Worm (Caenorhabditis elegans) whole organism, L1 larva: ENCODE measurements around the gene rnr-1.

ENCODE experiments used
- C04F5.9 ChIP-seq: sonication (generic microtip); optimal IDR thresholded peaks from 2 replicates; lab custom pipeline; 2016; ENCODE audit warnings: missing genetic modification characterization, missing compliant biosample characterization
- C16A3.4 ChIP-seq: fragments of 150-350 bp; optimal IDR thresholded peaks from 2 replicates; lab custom pipeline; 2014; ENCODE audit warnings: missing biosample characterization, missing genetic modification characterization
- C34B4.2 ChIP-seq: sonication (generic microtip); optimal IDR thresholded peaks from 2 replicates; lab custom pipeline; 2017; ENCODE audit warnings: mild to moderate bottlenecking, missing genetic modification characterization, missing compliant biosample characterization
- F16B12.6 ChIP-seq: fragments of 150-350 bp; optimal IDR thresholded peaks from 2 replicates; lab custom pipeline; 2014; ENCODE audit warnings: missing biosample characterization, missing genetic modification characterization
- blmp-1 ChIP-seq: fragments of 150-350 bp; optimal IDR thresholded peaks from 2 replicates; lab custom pipeline; 2014; ENCODE audit warnings: missing biosample characterization, missing genetic modification characterization
- ceh-82 ChIP-seq, 3 experiments: fragments of 150-350 bp in 1 of 3; sonication (generic microtip) in 2 of 3; optimal IDR thresholded peaks; 2 replicates each; lab custom pipeline; 2014 to 2017; ENCODE audit warnings: missing biosample characterization in 3 of 3, missing genetic modification characterization in 3 of 3
- ces-1 ChIP-seq: fragments of 150-350 bp; optimal IDR thresholded peaks from 2 replicates; lab custom pipeline; 2014; ENCODE audit warnings: missing biosample characterization, missing genetic modification reagents, missing genetic modification characterization
- dpl-1 ChIP-seq, 3 experiments: fragments of 150-350 bp in 2 of 3; sonication (generic microtip) in 1 of 3; optimal IDR thresholded peaks; 2 replicates each; lab custom pipeline; 2014 to 2017; ENCODE audit warnings: missing biosample characterization in 3 of 3, missing genetic modification characterization in 3 of 3, missing genetic modification reagents in 3 of 3
- efl-1 ChIP-seq, 4 experiments: fragments of 150-350 bp; optimal IDR thresholded peaks in 3 of 4; peaks in 1 of 4; 1 replicate in 1 of 4; 2 replicates in 3 of 4; lab custom pipeline; 2014; ENCODE audit warnings: missing biosample characterization in 2 of 4, missing genetic modification characterization in 2 of 4, missing genetic modification reagents in 2 of 4
- egl-27 ChIP-seq, 2 experiments: fragments of 150-350 bp in 1 of 2; sonication (generic microtip); optimal IDR thresholded peaks; 3 replicates each; lab custom pipeline; 2017 to 2018; ENCODE audit warnings: missing biosample characterization in 2 of 2, missing genetic modification characterization in 2 of 2, missing genetic modification reagents in 2 of 2
- elt-2 ChIP-seq: sonication (generic microtip); optimal IDR thresholded peaks from 2 replicates; lab custom pipeline; 2016; ENCODE audit warnings: missing genetic modification characterization, mild to moderate bottlenecking, inconsistent platforms, missing compliant biosample characterization, missing genetic modification reagents
- fkh-8 ChIP-seq: sonication (generic microtip); optimal IDR thresholded peaks from 2 replicates; lab custom pipeline; 2016; ENCODE audit warnings: mild to moderate bottlenecking, missing genetic modification characterization, missing compliant biosample characterization
- hlh-17 ChIP-seq: fragments of 200-800 bp; sonication (Bioruptor generic); optimal IDR thresholded peaks from 2 replicates; lab custom pipeline; 2018; ENCODE audit warnings: missing genetic modification characterization, mild to moderate bottlenecking, missing compliant biosample characterization, moderate library complexity, borderline replicate concordance
- lin-13 ChIP-seq: fragments of 150-350 bp; optimal IDR thresholded peaks from 2 replicates; lab custom pipeline; 2014; ENCODE audit warnings: missing biosample characterization, missing genetic modification reagents, missing genetic modification characterization
- lin-14 ChIP-seq: fragments of 200-800 bp; sonication (Bioruptor generic); optimal IDR thresholded peaks from 2 replicates; lab custom pipeline; 2018; ENCODE audit warnings: mild to moderate bottlenecking, missing genetic modification characterization, moderate library complexity, missing compliant biosample characterization
- lin-15B ChIP-seq: fragments of 150-350 bp; sonication (generic microtip); optimal IDR thresholded peaks from 3 replicates; lab custom pipeline; 2014; ENCODE audit warnings: missing biosample characterization, missing genetic modification characterization
- lin-35 ChIP-seq, 2 experiments: fragments of 150-350 bp; optimal IDR thresholded peaks; 2 replicates each; lab custom pipeline; 2014; ENCODE audit warnings: missing biosample characterization in 2 of 2, missing genetic modification characterization in 2 of 2, missing genetic modification reagents in 2 of 2
- lir-3 ChIP-seq: sonication (generic microtip); optimal IDR thresholded peaks from 2 replicates; lab custom pipeline; 2016; ENCODE audit warnings: mild to moderate bottlenecking, missing genetic modification characterization, moderate library complexity, missing compliant biosample characterization; ENCODE audit not compliant: poor library complexity
- lsy-2 ChIP-seq, 2 experiments: fragments of 150-350 bp; optimal IDR thresholded peaks; 2 replicates each; lab custom pipeline; 2014; ENCODE audit warnings: missing biosample characterization in 2 of 2, missing genetic modification characterization in 2 of 2
- mab-9 ChIP-seq: fragments of 200-800 bp; sonication (Bioruptor generic); IDR thresholded peaks from 2 replicates; pipeline ENCODE4 v1.3.6; 2022; ENCODE audit warnings: missing genetic modification reagents, missing genetic modification characterization, missing compliant biosample characterization
- mep-1 ChIP-seq: fragments of 150-350 bp; optimal IDR thresholded peaks from 2 replicates; lab custom pipeline; 2014; ENCODE audit warnings: missing biosample characterization, missing genetic modification characterization
- nhr-11 ChIP-seq: fragments of 150-350 bp; optimal IDR thresholded peaks from 2 replicates; lab custom pipeline; 2014; ENCODE audit warnings: missing biosample characterization, missing genetic modification characterization
- nhr-19 ChIP-seq: fragments of 200-800 bp; sonication (Bioruptor generic); conservative IDR thresholded peaks from 2 replicates; pipeline ENCODE4 v1.3.6; 2022; ENCODE audit warnings: missing genetic modification characterization, missing compliant biosample characterization
- nhr-20 ChIP-seq: sonication (generic microtip); optimal IDR thresholded peaks from 2 replicates; lab custom pipeline; 2016; ENCODE audit warnings: mild to moderate bottlenecking, missing genetic modification characterization, missing compliant biosample characterization
- nhr-28 ChIP-seq: fragments of 150-350 bp; optimal IDR thresholded peaks from 2 replicates; lab custom pipeline; 2014; ENCODE audit warnings: missing biosample characterization, missing genetic modification characterization
- nhr-47 ChIP-seq: sonication (generic microtip); optimal IDR thresholded peaks from 2 replicates; lab custom pipeline; 2016; ENCODE audit warnings: mild to moderate bottlenecking, missing genetic modification characterization, moderate library complexity, missing compliant biosample characterization
- nhr-71 ChIP-seq: sonication (generic microtip); optimal IDR thresholded peaks from 2 replicates; lab custom pipeline; 2016; ENCODE audit warnings: mild to moderate bottlenecking, missing genetic modification characterization, moderate library complexity, missing compliant biosample characterization
- nhr-76 ChIP-seq: sonication (generic microtip); optimal IDR thresholded peaks from 2 replicates; lab custom pipeline; 2017; ENCODE audit warnings: missing biosample characterization, missing genetic modification characterization
- nhr-77 ChIP-seq: fragments of 150-350 bp; optimal IDR thresholded peaks from 2 replicates; lab custom pipeline; 2014; ENCODE audit warnings: missing biosample characterization, missing genetic modification characterization
- nhr-85 ChIP-seq: sonication (generic microtip); peaks from one replicate; lab custom pipeline; 2016; ENCODE audit warnings: missing genetic modification characterization, inconsistent platforms, missing compliant biosample characterization
- nhr-90 ChIP-seq: sonication (generic microtip); optimal IDR thresholded peaks from 2 replicates; lab custom pipeline; 2016; ENCODE audit warnings: mild to moderate bottlenecking, missing genetic modification characterization, missing compliant biosample characterization; ENCODE audit not compliant: poor library complexity
- pqm-1 ChIP-seq: sonication (generic microtip); optimal IDR thresholded peaks from 3 replicates; lab custom pipeline; 2017; ENCODE audit warnings: missing biosample characterization, missing genetic modification characterization
- rnt-1 ChIP-seq: sonication (generic microtip); optimal IDR thresholded peaks from 2 replicates; lab custom pipeline; 2016; ENCODE audit warnings: mild to moderate bottlenecking, missing genetic modification characterization, moderate library complexity, missing compliant biosample characterization
- skn-1 ChIP-seq: fragments of 150-350 bp; optimal IDR thresholded peaks from 2 replicates; lab custom pipeline; 2014; ENCODE audit warnings: missing biosample characterization, missing genetic modification characterization
- snpc-4 ChIP-seq: fragments of 150-350 bp; optimal IDR thresholded peaks from 2 replicates; lab custom pipeline; 2014; ENCODE audit warnings: missing biosample characterization, missing genetic modification characterization
- snu-23 ChIP-seq: sonication (generic microtip); optimal IDR thresholded peaks from 2 replicates; lab custom pipeline; 2016; ENCODE audit warnings: missing genetic modification characterization, missing compliant biosample characterization
- sox-4 ChIP-seq: sonication (generic microtip); optimal IDR thresholded peaks from 2 replicates; lab custom pipeline; 2016; ENCODE audit warnings: missing genetic modification characterization, missing compliant biosample characterization
- sup-37 ChIP-seq: fragments of 200-800 bp; sonication (Bioruptor generic); optimal IDR thresholded peaks from 2 replicates; lab custom pipeline; 2018; ENCODE audit warnings: mild to moderate bottlenecking, missing genetic modification characterization, missing compliant biosample characterization
- swsn-7 ChIP-seq: sonication (generic microtip); optimal IDR thresholded peaks from 2 replicates; lab custom pipeline; 2016; ENCODE audit warnings: missing genetic modification characterization, missing compliant biosample characterization
- tbx-2 ChIP-seq: sonication (generic microtip); optimal IDR thresholded peaks from 2 replicates; lab custom pipeline; 2016; ENCODE audit warnings: missing genetic modification characterization, missing compliant biosample characterization
- tlp-1 ChIP-seq: fragments of 150-350 bp; optimal IDR thresholded peaks from 2 replicates; lab custom pipeline; 2014; ENCODE audit warnings: missing biosample characterization, missing genetic modification characterization
- unc-86 ChIP-seq: sonication (generic microtip); optimal IDR thresholded peaks from 2 replicates; lab custom pipeline; 2016; ENCODE audit warnings: missing genetic modification characterization, missing compliant biosample characterization
- xbp-1 ChIP-seq: sonication (generic microtip); optimal IDR thresholded peaks from 2 replicates; lab custom pipeline; 2016; ENCODE audit warnings: missing genetic modification characterization, missing compliant biosample characterization
- ztf-11 ChIP-seq, 2 experiments: sonication (generic microtip); optimal IDR thresholded peaks; 2 replicates each; lab custom pipeline; 2016 to 2017; ENCODE audit warnings: missing genetic modification characterization in 2 of 2, missing biosample characterization in 1 of 2, missing compliant biosample characterization in 1 of 2

rnr-1 gene

ce11 chrIII:9228190-9228589 is 408 bp downstream of the rnr-1 start:
- TF ChIP-seq ces-1 (GFP tag; lab: Kevin White, UChicago): no peak
- peak; percentile 69 for TF ChIP-seq C16A3.4 (tag; lab: Kevin White, UChicago)
- TF ChIP-seq lir-3: no peak
- TF ChIP-seq nhr-20 (tag; lab: Kevin White, UChicago): peak; percentile 37
- peak; percentile 27 for TF ChIP-seq rnt-1 (tag; lab: Kevin White, UChicago)
- peak in 2 of 3 experiments; percentile 8 to 49 for TF ChIP-seq ceh-82 (tag; optimal IDR thresholded peaks at IDR 0.05; lab: Kevin White, UChicago)
- peak; percentile 28 for TF ChIP-seq fkh-8 (tag; lab: Kevin White, UChicago)
- TF ChIP-seq sup-37: no peak
- peak; percentile 46 for TF ChIP-seq nhr-77 (tag; lab: Kevin White, UChicago)
- peak; percentile 50 to 86 for TF ChIP-seq lsy-2 (tag; optimal IDR thresholded peaks at IDR 0.05; lab: Kevin White, UChicago)
- peak; percentile 88 to 95 for TF ChIP-seq lin-35 (GFP tag; optimal IDR thresholded peaks at IDR 0.05; lab: Kevin White, UChicago)
- no peak for TF ChIP-seq nhr-28 (tag; lab: Kevin White, UChicago)
- TF ChIP-seq nhr-76: no peak
- no peak for TF ChIP-seq ztf-11 (tag; optimal IDR thresholded peaks at IDR 0.05; lab: Kevin White, UChicago)
- TF ChIP-seq swsn-7: peak; percentile 31
- peak; percentile 90 to 94 (median 92) for TF ChIP-seq dpl-1 (GFP tag; optimal IDR thresholded peaks at IDR 0.05; lab: Kevin White, UChicago)
- peak; percentile 61 for TF ChIP-seq blmp-1 (tag; lab: Kevin White, UChicago)
- TF ChIP-seq C04F5.9 (tag; lab: Kevin White, UChicago): no peak
- peak; percentile 10 for TF ChIP-seq skn-1
- TF ChIP-seq snpc-4 (tag; lab: Kevin White, UChicago): peak; percentile 28
- TF ChIP-seq pqm-1 (tag; lab: Kevin White, UChicago): no peak
- peak; percentile 58 for TF ChIP-seq lin-15B (tag; lab: Kevin White, UChicago)
- TF ChIP-seq xbp-1 (tag; lab: Kevin White, UChicago): peak; percentile 35
- peak; percentile 26 for TF ChIP-seq unc-86 (tag; lab: Kevin White, UChicago)
- TF ChIP-seq tlp-1 (tag; lab: Kevin White, UChicago): no peak
- TF ChIP-seq nhr-11 (tag; lab: Kevin White, UChicago): no peak
- no peak for TF ChIP-seq sox-4
- TF ChIP-seq snu-23: peak; percentile 55
- no peak for TF ChIP-seq elt-2 (tag; lab: Kevin White, UChicago)
- peak; percentile 85 to 99 for TF ChIP-seq efl-1 (optimal IDR thresholded peaks at IDR 0.05; lab: Kevin White, UChicago)
- peak; percentile 86 to 98 for TF ChIP-seq efl-1 (GFP tag; optimal IDR thresholded peaks at IDR 0.05 in 1 of 2; lab: Kevin White, UChicago)
- peak; percentile 52 for TF ChIP-seq F16B12.6 (tag; lab: Kevin White, UChicago)
- peak; percentile 56 for TF ChIP-seq nhr-85 (tag; lab: Kevin White, UChicago)
- no peak for TF ChIP-seq nhr-90 (tag; lab: Kevin White, UChicago)
- peak; percentile 61 for TF ChIP-seq lin-14
- no peak for TF ChIP-seq C34B4.2
- peak; percentile 76 for TF ChIP-seq mep-1
- TF ChIP-seq tbx-2 (tag; lab: Kevin White, UChicago): peak; percentile 11
- TF ChIP-seq nhr-47 (tag; lab: Kevin White, UChicago): peak; percentile 57
- no peak for TF ChIP-seq mab-9 (GFP tag; lab: Robert Waterston, UW)
- TF ChIP-seq lin-13: peak; percentile 26
- no peak for TF ChIP-seq egl-27 (tag; optimal IDR thresholded peaks at IDR 0.05; lab: Kevin White, UChicago)
- peak; percentile 66 for TF ChIP-seq nhr-71
- no peak for TF ChIP-seq hlh-17
- TF ChIP-seq nhr-19 (GFP tag; lab: Robert Waterston, UW): peak; percentile 22; the same call in 1 of the 2 replicates
